Worm (Caenorhabditis elegans) whole organism, midembryonic: ENCODE data around the gene glc-4.

ENCODE experiments used
- T22C8.4 ChIP-seq: fragments of 200-800 bp; sonication (Bioruptor generic); IDR thresholded peaks from 2 replicates; pipeline ENCODE4 v1.3.6; 2022; ENCODE audit warnings: missing genetic modification characterization, missing compliant biosample characterization
- cog-1 ChIP-seq: sonication (generic microtip); optimal IDR thresholded peaks from 2 replicates; lab custom pipeline; 2016; ENCODE audit warnings: missing genetic modification characterization, missing compliant biosample characterization
- flt-1 ChIP-seq: fragments of 200-800 bp; sonication (Bioruptor generic); IDR thresholded peaks from 2 replicates; pipeline ENCODE4 v1.3.6; 2022; ENCODE audit warnings: missing genetic modification characterization, missing compliant biosample characterization
- klf-2 ChIP-seq: fragments of 200-800 bp; sonication (Bioruptor generic); conservative IDR thresholded peaks from 2 replicates; pipeline ENCODE4 v1.3.6; 2022; ENCODE audit warnings: missing genetic modification reagents, missing genetic modification characterization, missing compliant biosample characterization
- med-1 ChIP-seq: sonication (generic microtip); optimal IDR thresholded peaks from 2 replicates; lab custom pipeline; 2017; ENCODE audit warnings: missing genetic modification characterization, mild to moderate bottlenecking, missing compliant biosample characterization, antibody characterized with exemption, missing genetic modification reagents; ENCODE audit not compliant: insufficient read depth
- ref-1 ChIP-seq: fragments of 200-800 bp; sonication (Bioruptor generic); conservative IDR thresholded peaks from 2 replicates; pipeline ENCODE4 v1.3.6; 2022; ENCODE audit warnings: missing genetic modification reagents, missing genetic modification characterization, missing compliant biosample characterization
- tab-1 ChIP-seq: fragments of 200-800 bp; sonication (Bioruptor generic); IDR thresholded peaks from 2 replicates; pipeline ENCODE4 v1.3.6; 2022; ENCODE audit warnings: missing genetic modification characterization, missing compliant biosample characterization
- ztf-23 ChIP-seq: fragments of 200-800 bp; sonication (Bioruptor generic); IDR thresholded peaks from 2 replicates; pipeline ENCODE4 v1.3.6; 2022; ENCODE audit warnings: missing genetic modification reagents, missing genetic modification characterization, missing compliant biosample characterization
- ztf-29 ChIP-seq: fragments of 200-800 bp; sonication (Bioruptor generic); IDR thresholded peaks from 2 replicates; pipeline ENCODE4 v1.3.6; 2022; ENCODE audit warnings: missing genetic modification reagents, missing genetic modification characterization, missing compliant biosample characterization

Gene glc-4

DNA sequence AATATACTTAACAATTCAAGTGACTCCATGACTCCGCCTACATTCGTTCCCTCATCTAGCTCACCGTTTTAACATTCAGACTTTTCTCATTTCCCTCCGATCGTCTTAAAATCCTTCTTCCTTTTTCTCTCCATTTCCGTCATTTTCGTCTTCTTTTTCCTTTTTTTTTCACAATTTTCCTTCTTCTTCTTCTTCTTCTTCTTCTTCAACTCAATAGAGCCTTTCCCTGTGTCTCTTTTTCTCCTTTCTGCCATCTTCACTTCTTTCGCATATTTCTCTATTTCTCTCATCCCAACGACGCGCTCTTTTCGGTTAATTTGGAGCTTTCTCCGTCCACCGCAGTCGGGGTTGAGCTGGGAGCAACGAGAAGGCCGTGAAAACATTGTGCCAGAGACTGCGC lies 7.9 kb upstream of the glc-4 start:
- TF ChIP-seq ref-1 (no peak), ztf-23 (GFP tag; lab: Robert Waterston, UW) (no peak), ztf-29 (GFP tag; lab: Robert Waterston, UW) (no peak), T22C8.4 (GFP tag; lab: Robert Waterston, UW) (no peak), flt-1 (GFP tag; lab: Robert Waterston, UW) (no peak), med-1 (GFP tag; lab: Kevin White, UChicago) (no peak), cog-1 (tag; lab: Kevin White, UChicago) (no peak), tab-1 (GFP tag; lab: Robert Waterston, UW) (no peak), klf-2 (GFP tag; lab: Robert Waterston, UW) (no peak)

DNA sequence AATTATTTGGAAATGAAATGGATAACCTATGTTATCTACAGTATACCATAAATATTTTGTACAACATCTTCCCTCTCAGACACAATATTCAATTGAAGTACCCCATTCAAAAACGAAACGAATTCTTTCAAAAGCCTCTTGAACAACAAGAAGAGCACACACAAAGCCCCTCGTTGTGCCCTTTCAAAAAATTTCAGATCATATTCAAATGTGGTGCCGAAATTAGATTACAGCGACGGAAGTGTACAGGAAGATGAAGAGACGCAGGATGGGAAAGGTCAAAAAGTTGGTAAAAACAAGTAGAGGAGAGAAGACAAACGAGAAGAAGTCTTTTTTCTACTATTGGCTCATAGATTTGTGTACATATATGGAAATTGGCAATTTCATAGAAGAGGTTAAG lies 1.4 kb upstream of the glc-4 start:
- TF ChIP-seq cog-1 (tag; lab: Kevin White, UChicago) (no peak), flt-1 (GFP tag; lab: Robert Waterston, UW) (no peak), klf-2 (GFP tag; lab: Robert Waterston, UW) (no peak), tab-1 (GFP tag; lab: Robert Waterston, UW) (no peak), ztf-23 (GFP tag; lab: Robert Waterston, UW) (no peak), ref-1 (no peak), med-1 (GFP tag; lab: Kevin White, UChicago) (no peak), T22C8.4 (GFP tag; lab: Robert Waterston, UW) (no peak), ztf-29 (GFP tag; lab: Robert Waterston, UW) (no peak)

DNA sequence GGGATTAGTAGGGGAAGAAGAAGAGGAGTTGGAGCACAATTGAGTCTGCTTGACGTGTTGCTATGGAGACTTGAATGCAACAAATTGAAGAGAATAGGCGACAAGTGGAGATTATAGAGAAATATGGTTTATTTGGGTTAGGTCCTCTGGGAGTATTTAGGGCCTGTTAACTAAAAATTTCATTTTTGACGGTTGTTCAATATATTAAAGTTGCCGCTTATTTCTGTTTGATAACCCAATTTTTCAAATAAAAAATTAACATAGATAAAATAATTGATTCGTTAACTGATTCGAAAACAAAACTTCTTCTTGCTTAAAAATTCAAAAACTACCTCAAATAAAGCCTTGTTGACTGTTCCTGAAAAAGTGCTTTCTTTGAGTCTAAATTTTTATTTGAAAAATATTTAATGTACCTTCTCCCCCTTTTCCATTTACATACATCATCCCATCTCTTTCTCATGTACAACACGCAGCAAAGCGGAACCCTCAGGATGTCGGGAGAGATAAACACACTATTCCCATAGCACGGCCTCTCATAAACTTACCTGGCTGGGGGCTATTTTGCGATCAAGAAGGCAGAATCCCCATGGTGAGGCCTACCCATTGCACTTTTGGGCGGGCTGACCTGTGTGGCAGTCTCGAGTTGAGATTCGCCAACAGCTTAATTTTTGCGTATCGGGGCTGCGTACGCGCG lies 3.3 kb downstream of the glc-4 start, which contains the start of gene dyf-13:
Gene dyf-13, minus strand, starts transcription at position 51 of the 694 bp plus-strand sequence.
- no peak for TF ChIP-seq tab-1 (GFP tag; lab: Robert Waterston, UW)
- TF ChIP-seq ref-1 = no peak
- TF ChIP-seq med-1 (GFP tag; lab: Kevin White, UChicago) = no peak
- TF ChIP-seq klf-2 (GFP tag; lab: Robert Waterston, UW) = no peak
- no peak for TF ChIP-seq ztf-29 (GFP tag; lab: Robert Waterston, UW)
- TF ChIP-seq T22C8.4 (GFP tag; lab: Robert Waterston, UW) = no peak
- no peak for TF ChIP-seq flt-1 (GFP tag; lab: Robert Waterston, UW)
- TF ChIP-seq cog-1 (tag; lab: Kevin White, UChicago) = no peak
- TF ChIP-seq ztf-23 (GFP tag; lab: Robert Waterston, UW) = no peak

DNA sequence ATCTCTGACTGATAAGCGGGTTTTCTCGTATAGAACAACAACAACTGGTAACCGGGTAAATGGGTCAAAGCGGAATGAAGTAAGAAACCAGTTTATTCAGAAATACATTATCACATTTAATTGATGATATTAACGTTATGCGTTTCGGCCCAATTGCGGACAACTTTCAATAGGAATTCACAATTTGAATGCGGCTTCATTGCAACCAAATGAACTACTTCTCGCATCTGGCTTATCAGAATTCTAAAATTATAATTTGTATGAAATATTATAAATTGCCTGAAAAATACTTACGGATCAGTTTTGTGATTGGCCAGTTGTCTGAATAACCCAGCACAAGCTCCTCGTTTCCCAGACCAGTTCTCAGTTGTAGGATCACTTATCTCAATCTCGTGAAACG lies 6.0 kb downstream of the glc-4 start, which contains the start of gene col-36:
Gene col-36, minus strand, starts transcription at position 101 of the 400 bp plus-strand sequence.
- TF ChIP-seq T22C8.4 (GFP tag; lab: Robert Waterston, UW) (no peak), med-1 (GFP tag; lab: Kevin White, UChicago) (no peak), tab-1 (GFP tag; lab: Robert Waterston, UW) (no peak), ztf-29 (GFP tag; lab: Robert Waterston, UW) (no peak), ztf-23 (GFP tag; lab: Robert Waterston, UW) (no peak), ref-1 (no peak), cog-1 (tag; lab: Kevin White, UChicago) (no peak), flt-1 (GFP tag; lab: Robert Waterston, UW) (no peak), klf-2 (GFP tag; lab: Robert Waterston, UW) (no peak)

DNA sequence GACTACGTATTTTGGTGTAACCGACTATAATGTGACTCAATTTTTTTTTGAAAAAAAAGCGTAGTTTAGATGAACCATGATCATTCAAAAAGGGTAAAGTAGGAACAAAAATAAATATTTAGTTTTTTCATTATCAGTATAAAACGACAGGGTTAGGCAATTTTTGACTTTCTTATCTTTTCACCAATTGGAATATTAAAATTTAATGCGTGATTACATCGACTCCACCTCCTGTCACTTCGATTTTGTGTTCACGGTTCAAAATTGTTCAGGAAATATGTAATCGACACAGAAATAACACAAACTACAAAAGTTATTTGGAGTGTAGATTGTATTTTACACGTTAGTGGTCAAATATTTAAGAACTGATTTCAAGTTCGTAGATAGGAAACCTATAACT lies 8.0 kb downstream of the glc-4 start:
- TF ChIP-seq T22C8.4 (GFP tag; lab: Robert Waterston, UW) = no peak
- no peak for TF ChIP-seq ztf-29 (GFP tag; lab: Robert Waterston, UW)
- no peak for TF ChIP-seq med-1 (GFP tag; lab: Kevin White, UChicago)
- TF ChIP-seq cog-1 (tag; lab: Kevin White, UChicago) = no peak
- TF ChIP-seq flt-1 (GFP tag; lab: Robert Waterston, UW) = no peak
- TF ChIP-seq ref-1 = no peak
- no peak for TF ChIP-seq klf-2 (GFP tag; lab: Robert Waterston, UW)
- no peak for TF ChIP-seq tab-1 (GFP tag; lab: Robert Waterston, UW)
- TF ChIP-seq ztf-23 (GFP tag; lab: Robert Waterston, UW) = no peak

DNA sequence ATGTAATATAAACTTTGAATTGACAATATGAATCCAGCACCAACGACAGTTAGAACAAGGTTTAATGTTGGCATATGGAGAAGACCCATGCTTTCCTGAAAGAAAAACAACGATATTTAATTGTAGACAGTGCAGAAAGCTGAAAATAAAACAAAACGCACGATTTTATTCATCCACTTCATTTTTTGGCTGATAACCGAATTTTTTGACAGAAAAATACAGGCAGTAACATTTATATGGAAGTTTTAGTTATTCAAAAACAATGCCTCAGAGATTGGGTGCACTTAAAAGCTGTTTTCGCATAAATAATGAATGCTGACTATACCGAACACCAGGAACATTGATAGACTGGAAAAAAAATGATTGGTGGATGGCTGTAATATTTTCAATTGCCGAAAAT lies 9.0 kb downstream of the glc-4 start, which contains the start of gene mfsd-13.2:
Gene mfsd-13.2, minus strand, starts transcription at position 101 of the 400 bp plus-strand sequence.
- TF ChIP-seq flt-1 (GFP tag; lab: Robert Waterston, UW) (no peak), cog-1 (tag; lab: Kevin White, UChicago) (no peak), ztf-23 (GFP tag; lab: Robert Waterston, UW) (no peak)

DNA sequence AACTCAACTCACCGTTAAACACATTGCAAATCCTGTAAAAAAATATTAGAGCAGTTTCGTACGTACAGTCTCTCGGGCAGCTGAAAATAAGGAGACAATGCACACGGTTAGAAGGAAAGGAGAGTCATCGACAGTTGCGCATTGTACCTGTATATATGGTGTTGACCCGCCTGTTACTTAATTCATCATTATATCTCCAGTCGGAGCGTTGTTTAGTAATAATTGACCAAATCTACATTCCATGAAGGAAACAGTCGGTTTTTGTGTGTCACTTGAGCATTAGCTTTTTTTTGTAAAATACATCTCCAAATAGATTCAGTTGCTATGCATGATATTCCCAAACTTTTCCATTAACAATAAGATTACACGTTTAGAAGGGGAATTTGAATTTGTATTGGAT lies 13.2 kb downstream of the glc-4 start, which contains the start of gene C27H5.12:
Gene C27H5.12, minus strand, starts transcription at position 101 of the 400 bp plus-strand sequence.
- no peak for TF ChIP-seq T22C8.4 (GFP tag; lab: Robert Waterston, UW)
- no peak for TF ChIP-seq klf-2 (GFP tag; lab: Robert Waterston, UW)
- TF ChIP-seq ztf-23 (GFP tag; lab: Robert Waterston, UW) = no peak
- no peak for TF ChIP-seq ztf-29 (GFP tag; lab: Robert Waterston, UW)
- TF ChIP-seq med-1 (GFP tag; lab: Kevin White, UChicago) = no peak

DNA sequence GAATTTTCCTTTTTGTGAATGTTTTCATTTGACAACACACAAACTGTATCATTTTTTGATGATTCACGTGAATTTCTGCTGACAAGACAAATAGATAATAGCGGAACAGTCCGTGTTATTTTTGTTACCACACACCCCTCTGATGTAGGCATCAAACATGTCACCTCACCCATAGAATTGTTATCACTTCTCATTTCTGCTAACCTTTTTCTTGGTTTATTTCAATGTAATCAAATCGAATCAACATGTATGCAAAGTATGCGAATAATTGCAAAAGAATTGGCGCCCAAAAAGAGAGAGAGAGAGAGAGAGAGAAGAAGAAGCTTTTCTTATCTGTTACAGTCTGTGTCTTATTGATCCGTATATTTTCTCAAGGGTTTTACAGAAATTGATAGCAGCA lies 17.3 kb downstream of the glc-4 start:
- TF ChIP-seq cog-1 (tag; lab: Kevin White, UChicago) (no peak), ztf-23 (GFP tag; lab: Robert Waterston, UW) (no peak), T22C8.4 (GFP tag; lab: Robert Waterston, UW) (no peak), flt-1 (GFP tag; lab: Robert Waterston, UW) (no peak), tab-1 (GFP tag; lab: Robert Waterston, UW) (no peak), med-1 (GFP tag; lab: Kevin White, UChicago) (no peak), ztf-29 (GFP tag; lab: Robert Waterston, UW) (no peak), klf-2 (GFP tag; lab: Robert Waterston, UW) (no peak), ref-1 (no peak)

DNA sequence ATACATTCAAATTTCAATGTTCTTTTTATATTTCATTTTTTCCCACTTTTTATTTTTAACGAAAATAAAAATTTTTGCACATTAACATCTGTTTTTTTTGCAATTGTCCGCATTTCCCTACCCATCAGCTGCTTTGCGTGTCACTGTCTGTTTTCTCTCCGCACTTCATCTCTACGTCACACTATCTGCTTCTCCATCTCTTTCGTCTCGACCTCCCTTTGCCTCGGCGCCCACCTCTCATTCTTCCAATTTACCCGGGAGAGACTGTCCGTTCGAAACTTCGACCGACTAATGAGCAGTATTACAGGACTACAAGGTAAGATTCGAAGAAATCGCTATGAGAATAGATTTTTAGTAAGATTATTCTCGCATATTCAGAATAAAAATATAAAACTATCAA lies 19.4 kb downstream of the glc-4 start, which contains the start of gene C27H5.2:
Gene C27H5.2, plus strand, starts transcription at position 190 of the 400 bp plus-strand sequence.
- no peak for TF ChIP-seq T22C8.4 (GFP tag; lab: Robert Waterston, UW)
- TF ChIP-seq med-1 (GFP tag; lab: Kevin White, UChicago) = no peak
- no peak for TF ChIP-seq tab-1 (GFP tag; lab: Robert Waterston, UW)
- TF ChIP-seq flt-1 (GFP tag; lab: Robert Waterston, UW) = no peak
- no peak for TF ChIP-seq ztf-29 (GFP tag; lab: Robert Waterston, UW)
- no peak for TF ChIP-seq ref-1
- no peak for TF ChIP-seq cog-1 (tag; lab: Kevin White, UChicago)
- no peak for TF ChIP-seq ztf-23 (GFP tag; lab: Robert Waterston, UW)
- no peak for TF ChIP-seq klf-2 (GFP tag; lab: Robert Waterston, UW)
